Worm (Caenorhabditis elegans) whole organism, L3 larva: ENCODE data around the gene Y57G11C.22.

Experiments used
- aly-2 ChIP-seq: fragments of 150-350 bp; optimal IDR thresholded peaks from 2 replicates; lab custom pipeline; 2014; ENCODE audit warnings: missing biosample characterization, missing genetic modification characterization
- eor-1 ChIP-seq, 2 experiments: fragments of 150-350 bp; optimal IDR thresholded peaks; 2 replicates each; lab custom pipeline; 2014 to 2018; ENCODE audit warnings: missing biosample characterization in 2 of 2, missing genetic modification characterization in 2 of 2
- lin-15B ChIP-seq: fragments of 150-350 bp; optimal IDR thresholded peaks from 2 replicates; lab custom pipeline; 2014; ENCODE audit warnings: missing biosample characterization, missing genetic modification characterization
- nhr-12 ChIP-seq: fragments of 150-350 bp; optimal IDR thresholded peaks from 2 replicates; lab custom pipeline; 2014; ENCODE audit warnings: missing biosample characterization, missing genetic modification characterization
- nhr-76 ChIP-seq: fragments of 150-350 bp; sonication (generic microtip); optimal IDR thresholded peaks from 5 replicates; lab custom pipeline; 2014; ENCODE audit warnings: missing biosample characterization, missing genetic modification characterization
- skn-1 ChIP-seq: fragments of 150-350 bp; optimal IDR thresholded peaks from 2 replicates; lab custom pipeline; 2014; ENCODE audit warnings: missing biosample characterization, missing genetic modification characterization
- snpc-4 ChIP-seq: fragments of 150-350 bp; optimal IDR thresholded peaks from 2 replicates; lab custom pipeline; 2014; ENCODE audit warnings: missing biosample characterization, missing genetic modification characterization
- unc-62 ChIP-seq: fragments of 150-350 bp; sonication (generic microtip); optimal IDR thresholded peaks from 4 replicates; lab custom pipeline; 2014; ENCODE audit warnings: missing biosample characterization, missing genetic modification reagents, missing genetic modification characterization

DNA sequence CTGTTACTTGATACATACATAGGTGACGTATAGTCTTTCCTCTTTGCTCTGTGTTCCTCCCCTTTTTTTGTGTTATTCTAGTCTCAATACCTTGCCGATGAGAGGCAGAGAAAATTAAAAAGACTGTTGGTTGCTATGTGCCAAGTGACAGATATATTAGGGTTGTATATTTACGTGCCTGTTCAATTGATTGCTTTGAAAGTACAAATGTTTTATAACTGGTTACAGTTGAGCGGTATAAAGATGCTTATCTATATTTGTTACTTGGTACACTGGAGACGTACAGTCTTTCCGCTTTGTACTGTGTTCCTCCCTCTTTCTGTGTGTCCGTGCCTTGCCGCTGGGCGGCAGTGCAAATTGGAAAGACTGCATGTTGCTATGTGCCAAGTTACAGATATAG is 66.2 kb downstream of the Y57G11C.22 start:
- no peak for TF ChIP-seq skn-1
- TF ChIP-seq nhr-76 (tag; lab: Kevin White, UChicago) = no peak
- no peak for TF ChIP-seq lin-15B (tag; lab: Kevin White, UChicago)
- TF ChIP-seq unc-62 (GFP tag; lab: Kevin White, UChicago) = no peak
- no peak for TF ChIP-seq eor-1 (tag; optimal IDR thresholded peaks at IDR 0.05; lab: Kevin White, UChicago)
- no peak for TF ChIP-seq aly-2
- no peak for TF ChIP-seq nhr-12 (tag; lab: Kevin White, UChicago)
- TF ChIP-seq snpc-4 = no peak
